Worm (Caenorhabditis elegans) whole organism, mixed stage, embryonic: ENCODE measurements around the gene C24F3.2.

Source experiments
- M03D4.4 ChIP-seq: sonication (generic microtip); optimal IDR thresholded peaks from 2 replicates; lab custom pipeline; 2017; ENCODE audit warnings: mild to moderate bottlenecking, missing genetic modification characterization, missing compliant biosample characterization
- bed-3 ChIP-seq: fragments of 200-800 bp; sonication (Bioruptor generic); optimal IDR thresholded peaks from 3 replicates; lab custom pipeline; 2018; ENCODE audit warnings: mild to moderate bottlenecking, missing genetic modification characterization, moderate library complexity, missing compliant biosample characterization
- ceh-43 ChIP-seq: fragments of 200-800 bp; sonication (Bioruptor generic); optimal IDR thresholded peaks from 2 replicates; lab custom pipeline; 2018; ENCODE audit warnings: mild to moderate bottlenecking, missing genetic modification characterization, moderate library complexity, missing compliant biosample characterization
- ceh-83 ChIP-seq: fragments of 200-800 bp; sonication (Bioruptor generic); optimal IDR thresholded peaks from 2 replicates; lab custom pipeline; 2018; ENCODE audit warnings: mild to moderate bottlenecking, missing genetic modification characterization, missing compliant biosample characterization
- ces-1 ChIP-seq: fragments of 150-350 bp; optimal IDR thresholded peaks from 2 replicates; lab custom pipeline; 2014; ENCODE audit warnings: missing biosample characterization, missing genetic modification reagents, missing genetic modification characterization
- cnd-1 ChIP-seq: fragments of 200-800 bp; sonication (Bioruptor generic); optimal IDR thresholded peaks from 2 replicates; lab custom pipeline; 2018; ENCODE audit warnings: mild to moderate bottlenecking, missing genetic modification characterization, missing compliant biosample characterization
- drap-1 ChIP-seq: fragments of 200-800 bp; sonication (Bioruptor generic); optimal IDR thresholded peaks from 3 replicates; lab custom pipeline; 2018; ENCODE audit warnings: mild to moderate bottlenecking, missing genetic modification characterization, missing compliant biosample characterization
- elt-1 ChIP-seq: sonication (generic microtip); optimal IDR thresholded peaks from 2 replicates; lab custom pipeline; 2017; ENCODE audit warnings: missing genetic modification characterization, mild to moderate bottlenecking, missing compliant biosample characterization, antibody characterized with exemption, moderate library complexity, borderline replicate concordance; ENCODE audit not compliant: insufficient read depth
- elt-3 ChIP-seq: fragments of 150-350 bp; optimal IDR thresholded peaks from 2 replicates; lab custom pipeline; 2014; ENCODE audit warnings: missing biosample characterization, missing genetic modification characterization
- flh-1 ChIP-seq: fragments of 200-800 bp; sonication (Bioruptor generic); optimal IDR thresholded peaks from 2 replicates; lab custom pipeline; 2018; ENCODE audit warnings: mild to moderate bottlenecking, missing genetic modification characterization, moderate library complexity, missing compliant biosample characterization
- ham-2 ChIP-seq: fragments of 200-800 bp; sonication (Bioruptor generic); optimal IDR thresholded peaks from 2 replicates; lab custom pipeline; 2018; ENCODE audit warnings: mild to moderate bottlenecking, missing genetic modification characterization, missing compliant biosample characterization
- hlh-1 ChIP-seq: fragments of 150-350 bp; optimal IDR thresholded peaks from 2 replicates; lab custom pipeline; 2014; ENCODE audit warnings: missing biosample characterization, missing genetic modification reagents, missing genetic modification characterization
- lin-13 ChIP-seq: fragments of 150-350 bp; optimal IDR thresholded peaks from 2 replicates; lab custom pipeline; 2014; ENCODE audit warnings: missing biosample characterization, missing genetic modification characterization
- lin-32 ChIP-seq: fragments of 200-800 bp; sonication (Bioruptor generic); optimal IDR thresholded peaks from 2 replicates; lab custom pipeline; 2018; ENCODE audit warnings: mild to moderate bottlenecking, missing genetic modification characterization, missing compliant biosample characterization
- lsy-2 ChIP-seq: fragments of 150-350 bp; optimal IDR thresholded peaks from 2 replicates; lab custom pipeline; 2014; ENCODE audit warnings: missing biosample characterization, missing genetic modification characterization
- mab-5 ChIP-seq: fragments of 150-350 bp; optimal IDR thresholded peaks from 2 replicates; lab custom pipeline; 2014; ENCODE audit warnings: missing biosample characterization, missing genetic modification characterization
- mep-1 ChIP-seq: fragments of 150-350 bp; optimal IDR thresholded peaks from 2 replicates; lab custom pipeline; 2017; ENCODE audit warnings: missing biosample characterization, missing genetic modification reagents, missing genetic modification characterization, inconsistent platforms
- mls-2 ChIP-seq: sonication (generic microtip); optimal IDR thresholded peaks from 2 replicates; lab custom pipeline; 2016; ENCODE audit warnings: mild to moderate bottlenecking, missing genetic modification characterization, moderate library complexity, missing compliant biosample characterization
- nhr-12 ChIP-seq: fragments of 150-350 bp; optimal IDR thresholded peaks from 2 replicates; lab custom pipeline; 2014; ENCODE audit warnings: missing biosample characterization, missing genetic modification characterization
- nhr-2 ChIP-seq: fragments of 150-350 bp; optimal IDR thresholded peaks from 2 replicates; lab custom pipeline; 2014; ENCODE audit warnings: missing biosample characterization, missing genetic modification characterization
- nhr-237 ChIP-seq: fragments of 150-350 bp; optimal IDR thresholded peaks from 2 replicates; lab custom pipeline; 2014; ENCODE audit warnings: missing biosample characterization, missing genetic modification characterization
- pha-4 ChIP-seq: fragments of 150-350 bp; optimal IDR thresholded peaks from 2 replicates; lab custom pipeline; 2018; ENCODE audit warnings: missing biosample characterization, missing genetic modification reagents, missing genetic modification characterization
- sem-2 ChIP-seq: fragments of 200-800 bp; sonication (Bioruptor generic); optimal IDR thresholded peaks from 2 replicates; lab custom pipeline; 2018; ENCODE audit warnings: mild to moderate bottlenecking, missing genetic modification characterization, missing compliant biosample characterization
- snpc-4 ChIP-seq: fragments of 150-350 bp; optimal IDR thresholded peaks from 2 replicates; lab custom pipeline; 2014; ENCODE audit warnings: missing biosample characterization, missing genetic modification characterization
- sptf-1 ChIP-seq: sonication (generic microtip); optimal IDR thresholded peaks from 2 replicates; lab custom pipeline; 2017; ENCODE audit warnings: mild to moderate bottlenecking, missing genetic modification characterization, moderate library complexity, missing compliant biosample characterization
- tbx-8 ChIP-seq: fragments of 200-800 bp; sonication (Bioruptor generic); optimal IDR thresholded peaks from 2 replicates; lab custom pipeline; 2018; ENCODE audit warnings: mild to moderate bottlenecking, missing genetic modification characterization, moderate library complexity, missing compliant biosample characterization
- unc-120 ChIP-seq: sonication (generic microtip); optimal IDR thresholded peaks from 2 replicates; lab custom pipeline; 2017; ENCODE audit warnings: missing genetic modification characterization, missing compliant biosample characterization; ENCODE audit not compliant: poor library complexity, severe bottlenecking
- unc-39 ChIP-seq: fragments of 150-350 bp; optimal IDR thresholded peaks from 2 replicates; lab custom pipeline; 2014; ENCODE audit warnings: missing biosample characterization, missing genetic modification characterization
- unc-62 ChIP-seq: fragments of 150-350 bp; optimal IDR thresholded peaks from 2 replicates; lab custom pipeline; 2014; ENCODE audit warnings: missing biosample characterization, missing genetic modification reagents, missing genetic modification characterization
- zip-8 ChIP-seq: fragments of 150-350 bp; optimal IDR thresholded peaks from 2 replicates; lab custom pipeline; 2014; ENCODE audit warnings: missing biosample characterization, missing genetic modification characterization
- ztf-11 ChIP-seq: fragments of 150-350 bp; optimal IDR thresholded peaks from 2 replicates; lab custom pipeline; 2014; ENCODE audit warnings: missing biosample characterization, missing genetic modification characterization

The C24F3.2 gene

DNA sequence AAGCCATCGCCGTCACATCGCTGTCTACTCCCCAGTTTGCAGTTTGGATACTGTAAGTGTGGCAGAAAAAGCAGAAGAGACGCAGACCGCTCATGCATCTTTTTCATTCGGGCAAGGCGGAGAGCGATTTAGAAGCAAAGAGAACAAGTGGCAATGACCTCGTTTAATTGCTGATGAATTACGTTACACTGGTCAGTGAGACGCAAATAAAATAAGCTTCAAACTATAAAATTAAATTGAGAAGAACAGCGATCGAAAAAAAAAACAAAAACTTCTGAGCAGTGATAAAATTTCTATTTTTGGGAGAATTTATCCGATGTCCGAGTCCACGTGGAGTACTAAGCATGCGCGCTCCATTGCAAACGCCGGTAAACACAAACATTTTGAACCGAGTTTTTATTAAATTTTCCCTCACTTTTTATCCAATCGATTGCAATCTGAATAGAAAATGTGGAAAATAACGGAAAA, at the start of gene C24F3.2:
Gene C24F3.2 (plus strand): TSS at position 418 of the 468 bp plus-strand sequence.
- TF ChIP-seq mep-1 (tag; lab: Kevin White, UChicago), result peak; percentile 30
- TF ChIP-seq sptf-1 (tag; lab: Kevin White, UChicago), result no peak
- TF ChIP-seq unc-39 (tag; lab: Kevin White, UChicago), result no peak
- TF ChIP-seq unc-120 (tag; lab: Kevin White, UChicago), result no peak
- no peak for TF ChIP-seq lin-13 (tag; lab: Kevin White, UChicago)
- TF ChIP-seq nhr-12 (tag; lab: Kevin White, UChicago), result no peak
- no peak for TF ChIP-seq nhr-237 (tag; lab: Kevin White, UChicago)
- no peak for TF ChIP-seq ceh-83 (GFP tag; lab: Kevin White, UChicago)
- TF ChIP-seq sem-2 (GFP tag; lab: Kevin White, UChicago), result no peak
- no peak for TF ChIP-seq zip-8 (tag; lab: Kevin White, UChicago)
- TF ChIP-seq nhr-2 (tag; lab: Kevin White, UChicago), result peak; percentile 12
- TF ChIP-seq pha-4 (tag; lab: Kevin White, UChicago), result no peak
- TF ChIP-seq drap-1, result peak; percentile 11
- TF ChIP-seq M03D4.4 (tag; lab: Kevin White, UChicago), result no peak
- TF ChIP-seq ceh-43 (GFP tag; lab: Kevin White, UChicago), result no peak
- no peak for TF ChIP-seq flh-1 (GFP tag; lab: Kevin White, UChicago)
- no peak for TF ChIP-seq ces-1
- TF ChIP-seq elt-3 (tag; lab: Kevin White, UChicago), result no peak
- TF ChIP-seq mls-2, result peak; percentile 77
- TF ChIP-seq bed-3 (GFP tag; lab: Kevin White, UChicago), result no peak
- TF ChIP-seq unc-62 (GFP tag; lab: Kevin White, UChicago), result no peak
- peak; percentile 92 for TF ChIP-seq lsy-2 (tag; lab: Kevin White, UChicago)
- no peak for TF ChIP-seq tbx-8
- no peak for TF ChIP-seq elt-1 (tag; lab: Kevin White, UChicago)
- TF ChIP-seq lin-32, result no peak
- peak; percentile 94 for TF ChIP-seq ham-2 (GFP tag; lab: Kevin White, UChicago)
- peak; percentile 27 for TF ChIP-seq hlh-1
- no peak for TF ChIP-seq snpc-4 (tag; lab: Kevin White, UChicago)

- TF ChIP-seq ceh-43 (GFP tag; lab: Kevin White, UChicago), result no peak
- peak; percentile 59 for TF ChIP-seq ces-1
- TF ChIP-seq unc-62 (GFP tag; lab: Kevin White, UChicago), result no peak
- TF ChIP-seq flh-1 (GFP tag; lab: Kevin White, UChicago), result no peak
- TF ChIP-seq, all 35 proteins: peak for 1
Observed at ce11 chrIV:10174328-10174727, 48.0 kb upstream of the C24F3.2 start, which contains the start of gene pxf-1. TSS of gene pxf-1 (minus strand) at chrIV:10174341.

DNA sequence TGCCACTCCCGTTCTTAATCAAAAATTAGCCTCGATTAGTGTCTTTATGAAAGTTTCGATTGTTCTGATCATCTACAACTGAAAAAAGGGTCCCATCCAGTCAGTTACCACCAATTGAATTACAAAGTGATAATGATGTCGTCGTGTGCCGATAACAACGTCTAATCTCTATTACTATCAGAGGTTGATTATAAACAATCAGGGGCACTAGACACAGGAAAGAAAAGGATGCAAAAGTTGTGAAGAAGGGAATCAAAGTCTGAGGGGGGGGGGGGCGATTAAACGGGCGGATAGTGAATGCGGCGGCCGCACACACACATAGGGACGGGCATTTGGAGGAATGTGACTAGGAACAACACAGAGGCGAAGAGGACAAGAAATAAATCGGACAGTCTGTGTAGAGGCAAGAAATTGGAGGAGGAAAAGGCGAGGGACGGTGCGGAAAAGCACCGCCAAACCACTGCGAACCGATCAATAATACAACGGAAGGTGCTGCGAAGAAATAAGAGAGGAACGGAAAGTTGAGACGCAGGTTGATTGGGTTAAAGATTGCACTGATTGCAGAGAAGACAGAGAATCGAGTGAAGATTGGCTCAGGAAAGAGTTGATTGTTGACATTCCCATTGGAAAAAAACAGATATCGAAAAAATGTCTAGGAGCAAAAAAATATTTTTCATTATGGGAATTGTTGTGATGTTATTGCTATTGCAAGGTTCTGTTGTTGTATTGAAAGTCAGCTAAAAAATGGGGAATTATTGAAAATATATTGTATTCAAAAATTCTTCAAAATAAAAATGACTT, 47.2 kb upstream of the C24F3.2 start:
- TF ChIP-seq ceh-83 (GFP tag; lab: Kevin White, UChicago) (no peak), mab-5 (tag; lab: Kevin White, UChicago) (no peak), cnd-1 (peak; percentile 20), mep-1 (tag; lab: Kevin White, UChicago) (no peak), lsy-2 (tag; lab: Kevin White, UChicago) (no peak), nhr-2 (tag; lab: Kevin White, UChicago) (no peak), nhr-237 (tag; lab: Kevin White, UChicago) (no peak), sptf-1 (tag; lab: Kevin White, UChicago) (peak; percentile 14), ham-2 (GFP tag; lab: Kevin White, UChicago) (peak; percentile 22), M03D4.4 (tag; lab: Kevin White, UChicago) (peak; percentile 60), mls-2 (peak; percentile 51), unc-120 (tag; lab: Kevin White, UChicago) (peak; percentile 9), lin-32 (no peak), pha-4 (tag; lab: Kevin White, UChicago) (peak; percentile 13), unc-39 (tag; lab: Kevin White, UChicago) (no peak), elt-3 (tag; lab: Kevin White, UChicago) (no peak), ztf-11 (tag; lab: Kevin White, UChicago) (no peak), ceh-43 (GFP tag; lab: Kevin White, UChicago) (no peak), drap-1 (peak; percentile 63), snpc-4 (tag; lab: Kevin White, UChicago) (no peak)
